Worm (Caenorhabditis elegans) whole organism, L3 larva: ENCODE data around the gene col-36.

Experiments used
- fkh-10 ChIP-seq: sonication (generic microtip); optimal IDR thresholded peaks from 2 replicates; lab custom pipeline; 2017; ENCODE audit warnings: missing biosample characterization, missing genetic modification reagents, missing genetic modification characterization
- nhr-11 ChIP-seq: fragments of 150-350 bp; optimal IDR thresholded peaks from 2 replicates; lab custom pipeline; 2014; ENCODE audit warnings: missing biosample characterization, missing genetic modification characterization
- nhr-25 ChIP-seq: sonication (generic microtip); optimal IDR thresholded peaks from 2 replicates; lab custom pipeline; 2017; ENCODE audit warnings: missing biosample characterization, missing genetic modification characterization
- nhr-28 ChIP-seq: fragments of 150-350 bp; optimal IDR thresholded peaks from 2 replicates; lab custom pipeline; 2014; ENCODE audit warnings: missing biosample characterization, missing genetic modification characterization
- snpc-4 ChIP-seq: fragments of 150-350 bp; optimal IDR thresholded peaks from 2 replicates; lab custom pipeline; 2014; ENCODE audit warnings: missing biosample characterization, missing genetic modification characterization
- ztf-11 ChIP-seq: fragments of 150-350 bp; optimal IDR thresholded peaks from 2 replicates; lab custom pipeline; 2014; ENCODE audit warnings: missing biosample characterization, missing genetic modification characterization

ce11 chrII:7161512-7161911, 7.1 kb downstream of the col-36 start, which contains the start of gene C27H5.12:
- TF ChIP-seq snpc-4 (tag; lab: Kevin White, UChicago): no peak
- TF ChIP-seq ztf-11 (tag; lab: Kevin White, UChicago): no peak
- TF ChIP-seq nhr-25 (tag; lab: Kevin White, UChicago): no peak
- no peak for TF ChIP-seq fkh-10 (GFP tag; lab: Kevin White, UChicago)
- TF ChIP-seq nhr-11 (tag; lab: Kevin White, UChicago): no peak
- no peak for TF ChIP-seq nhr-28 (tag; lab: Kevin White, UChicago)
